Worm (Caenorhabditis elegans) whole organism, young adult: Measurements from ENCODE around the gene grl-11.

ENCODE experiments used
- D2030.7 ChIP-seq: fragments of 200-800 bp; sonication (Bioruptor generic); IDR thresholded peaks from 2 replicates; pipeline ENCODE4 v1.3.6; 2022; ENCODE audit warnings: missing genetic modification reagents, missing genetic modification characterization, missing compliant biosample characterization
- F22D6.2 ChIP-seq: sonication (generic microtip); optimal IDR thresholded peaks from 2 replicates; lab custom pipeline; 2016; ENCODE audit warnings: mild to moderate bottlenecking, missing genetic modification characterization, missing compliant biosample characterization
- F33H1.4 ChIP-seq: fragments of 200-800 bp; sonication (Bioruptor generic); IDR thresholded peaks from 2 replicates; pipeline ENCODE4 v1.3.6; 2022; ENCODE audit warnings: missing genetic modification reagents, missing genetic modification characterization, missing compliant biosample characterization
- F49E8.2 ChIP-seq: sonication (generic microtip); optimal IDR thresholded peaks from 3 replicates; lab custom pipeline; 2017; ENCODE audit warnings: missing genetic modification characterization, mild to moderate bottlenecking, missing compliant biosample characterization, antibody characterized with exemption, moderate library complexity; ENCODE audit not compliant: insufficient read depth
- F55B11.4 ChIP-seq: sonication (generic microtip); optimal IDR thresholded peaks from 2 replicates; lab custom pipeline; 2016; ENCODE audit warnings: missing compliant biosample characterization, missing genetic modification characterization, borderline replicate concordance; ENCODE audit not compliant: insufficient read depth
- Y56A3A.18 ChIP-seq: fragments of 200-800 bp; sonication (Bioruptor generic); IDR thresholded peaks from 2 replicates; pipeline ENCODE4 v1.3.6; 2022; ENCODE audit warnings: missing genetic modification reagents, missing genetic modification characterization, missing compliant biosample characterization
- Y79H2A.3 ChIP-seq: fragments of 200-800 bp; sonication (Bioruptor generic); conservative IDR thresholded peaks from 2 replicates; pipeline ENCODE4 v1.3.6; 2022; ENCODE audit warnings: missing genetic modification reagents, missing genetic modification characterization, missing compliant biosample characterization
- Y95B8A.8 ChIP-seq: fragments of 200-800 bp; sonication (Bioruptor generic); IDR thresholded peaks from 2 replicates; pipeline ENCODE4 v1.3.6; 2022; ENCODE audit warnings: missing genetic modification reagents, missing genetic modification characterization, missing compliant biosample characterization
- aptf-3 ChIP-seq: fragments of 200-800 bp; sonication (Bioruptor generic); IDR thresholded peaks from 2 replicates; pipeline ENCODE4 v1.3.6; 2022; ENCODE audit warnings: missing genetic modification characterization, missing compliant biosample characterization
- ccch-3 ChIP-seq: fragments of 200-800 bp; sonication (Bioruptor generic); optimal IDR thresholded peaks from 2 replicates; lab custom pipeline; 2018; ENCODE audit warnings: mild to moderate bottlenecking, missing genetic modification characterization, missing compliant biosample characterization
- cebp-1 ChIP-seq, 2 experiments: fragments of 200-800 bp in 1 of 2; sonication (Bioruptor generic) in 1 of 2; sonication (generic microtip) in 1 of 2; IDR thresholded peaks in 1 of 2; optimal IDR thresholded peaks in 1 of 2; 2 replicates each; pipeline versions ENCODE4 v1.3.6 to Lab custom; 2017 to 2022; ENCODE audit warnings: missing compliant biosample characterization in 2 of 2, missing genetic modification characterization in 2 of 2, mild to moderate bottlenecking in 1 of 2, missing genetic modification reagents in 1 of 2, moderate library complexity in 1 of 2
- cebp-2 ChIP-seq: fragments of 200-800 bp; sonication (Bioruptor generic); IDR thresholded peaks from 2 replicates; pipeline ENCODE4 v1.3.6; 2022; ENCODE audit warnings: missing genetic modification characterization, missing compliant biosample characterization
- ceh-100 ChIP-seq: fragments of 200-800 bp; sonication (Bioruptor generic); IDR thresholded peaks from 2 replicates; pipeline ENCODE4 v1.3.6; 2022; ENCODE audit warnings: missing genetic modification reagents, missing genetic modification characterization, missing compliant biosample characterization
- ceh-58 ChIP-seq: fragments of 200-800 bp; sonication (Bioruptor generic); IDR thresholded peaks from 2 replicates; pipeline ENCODE4 v1.3.6; 2022; ENCODE audit warnings: missing genetic modification characterization, missing compliant biosample characterization
- ceh-91 ChIP-seq: fragments of 200-800 bp; sonication (Bioruptor generic); IDR thresholded peaks from 2 replicates; pipeline ENCODE4 v1.3.6; 2022; ENCODE audit warnings: missing genetic modification reagents, missing genetic modification characterization, missing compliant biosample characterization
- chd-7 ChIP-seq: sonication (generic microtip); optimal IDR thresholded peaks from 2 replicates; lab custom pipeline; 2016; ENCODE audit warnings: mild to moderate bottlenecking, missing genetic modification characterization, moderate library complexity, missing compliant biosample characterization
- egl-44 ChIP-seq: fragments of 200-800 bp; sonication (Bioruptor generic); IDR thresholded peaks from 2 replicates; pipeline ENCODE4 v1.3.6; 2022; ENCODE audit warnings: missing genetic modification reagents, missing genetic modification characterization, missing compliant biosample characterization
- ekl-4 ChIP-seq: fragments of 200-800 bp; sonication (Bioruptor generic); IDR thresholded peaks from 2 replicates; pipeline ENCODE4 v1.3.6; 2022; ENCODE audit warnings: missing genetic modification reagents, missing genetic modification characterization, missing compliant biosample characterization
- fkh-3 ChIP-seq: sonication (generic microtip); optimal IDR thresholded peaks from 2 replicates; lab custom pipeline; 2016; ENCODE audit warnings: mild to moderate bottlenecking, missing genetic modification characterization, missing compliant biosample characterization
- gei-17 ChIP-seq: fragments of 200-800 bp; sonication (Bioruptor generic); optimal IDR thresholded peaks from 2 replicates; lab custom pipeline; 2018; ENCODE audit warnings: mild to moderate bottlenecking, missing genetic modification characterization, missing compliant biosample characterization
- him-1 ChIP-seq: sonication (generic microtip); optimal IDR thresholded peaks from 2 replicates; lab custom pipeline; 2016; ENCODE audit warnings: missing genotype, missing genetic modification reagents, missing genetic modification characterization, missing compliant biosample characterization
- hrde-1 ChIP-seq: sonication (generic microtip); optimal IDR thresholded peaks from 2 replicates; lab custom pipeline; 2016; ENCODE audit warnings: missing genetic modification characterization, mild to moderate bottlenecking, missing compliant biosample characterization, moderate library complexity, missing genotype, missing genetic modification reagents, borderline replicate concordance
- hsf-1 ChIP-seq: fragments of 200-800 bp; sonication (Bioruptor generic); IDR thresholded peaks from 2 replicates; pipeline ENCODE4 v1.3.6; 2022; ENCODE audit warnings: missing genetic modification reagents, missing genetic modification characterization, missing compliant biosample characterization
- lag-1 ChIP-seq: fragments of 200-800 bp; sonication (Bioruptor generic); IDR thresholded peaks from 2 replicates; pipeline ENCODE4 v1.3.6; 2022; ENCODE audit warnings: missing genetic modification reagents, missing genetic modification characterization, missing compliant biosample characterization
- let-607 ChIP-seq, 2 experiments: fragments of 200-800 bp in 1 of 2; sonication (Bioruptor generic) in 1 of 2; sonication (generic microtip) in 1 of 2; optimal IDR thresholded peaks; 2 replicates each; lab custom pipeline; 2016 to 2018; ENCODE audit warnings: mild to moderate bottlenecking in 2 of 2, missing compliant biosample characterization in 2 of 2, missing genetic modification characterization in 2 of 2, moderate library complexity in 2 of 2, missing genotype in 1 of 2
- lin-54 ChIP-seq: fragments of 200-800 bp; sonication (Bioruptor generic); optimal IDR thresholded peaks from 2 replicates; lab custom pipeline; 2018; ENCODE audit warnings: mild to moderate bottlenecking, missing genetic modification characterization, missing compliant biosample characterization
- madf-6 ChIP-seq: fragments of 200-800 bp; sonication (Bioruptor generic); IDR thresholded peaks from 2 replicates; pipeline ENCODE4 v1.3.6; 2022; ENCODE audit warnings: missing genetic modification reagents, missing genetic modification characterization, missing compliant biosample characterization
- mcd-1 ChIP-seq: fragments of 200-800 bp; sonication (Bioruptor generic); IDR thresholded peaks from 2 replicates; pipeline ENCODE4 v1.3.6; 2022; ENCODE audit warnings: missing genetic modification reagents, missing genetic modification characterization, missing compliant biosample characterization
- mes-4 ChIP-seq: sonication (generic microtip); optimal IDR thresholded peaks from 2 replicates; lab custom pipeline; 2016; ENCODE audit warnings: missing genotype, missing genetic modification characterization, missing compliant biosample characterization
- nfya-1 ChIP-seq: sonication (generic microtip); optimal IDR thresholded peaks from 2 replicates; lab custom pipeline; 2017; ENCODE audit warnings: antibody characterized with exemption, missing compliant biosample characterization, missing genetic modification characterization, borderline replicate concordance; ENCODE audit not compliant: insufficient read depth
- nfya-2 ChIP-seq: fragments of 200-800 bp; sonication (Bioruptor generic); IDR thresholded peaks from 2 replicates; pipeline ENCODE4 v1.3.6; 2022; ENCODE audit warnings: missing genetic modification reagents, missing genetic modification characterization, missing compliant biosample characterization
- nhr-90 ChIP-seq: sonication (generic microtip); optimal IDR thresholded peaks from 2 replicates; lab custom pipeline; 2016; ENCODE audit warnings: missing genotype, mild to moderate bottlenecking, missing genetic modification characterization, missing compliant biosample characterization
- sdz-38 ChIP-seq: sonication (generic microtip); optimal IDR thresholded peaks from 2 replicates; lab custom pipeline; 2016; ENCODE audit warnings: missing genotype, missing genetic modification characterization, missing compliant biosample characterization
- sea-2 ChIP-seq: fragments of 200-800 bp; sonication (Bioruptor generic); IDR thresholded peaks from 2 replicates; pipeline ENCODE4 v1.3.6; 2022; ENCODE audit warnings: missing genetic modification characterization, missing compliant biosample characterization
- snpc-3.4 ChIP-seq: sonication (generic microtip); optimal IDR thresholded peaks from 2 replicates; lab custom pipeline; 2017; ENCODE audit warnings: missing genetic modification characterization, mild to moderate bottlenecking, missing compliant biosample characterization, antibody characterized with exemption, moderate library complexity, missing genotype, missing genetic modification reagents
- snpc-4 ChIP-seq, 5 experiments: fragments of 150-350 bp in 1 of 5; sonication (generic microtip) in 4 of 5; optimal IDR thresholded peaks; 2 replicates each; lab custom pipeline; 2014 to 2018; ENCODE audit warnings: missing genetic modification characterization in 5 of 5, missing biosample characterization in 3 of 5, antibody characterized with exemption in 2 of 5, mild to moderate bottlenecking in 2 of 5, missing compliant biosample characterization in 2 of 5, missing genotype in 2 of 5, moderate library complexity in 2 of 5, missing genetic modification reagents in 1 of 5
- sptf-2 ChIP-seq: fragments of 200-800 bp; sonication (Bioruptor generic); optimal IDR thresholded peaks from 2 replicates; lab custom pipeline; 2018; ENCODE audit warnings: mild to moderate bottlenecking, missing genetic modification characterization, missing compliant biosample characterization
- tbp1 ChIP-seq: fragments of 200-800 bp; sonication (Bioruptor generic); optimal IDR thresholded peaks from 2 replicates; lab custom pipeline; 2018; ENCODE audit warnings: mild to moderate bottlenecking, missing genetic modification characterization, missing compliant biosample characterization
- unc-62 ChIP-seq: fragments of 150-350 bp; optimal IDR thresholded peaks from 2 replicates; lab custom pipeline; 2014; ENCODE audit warnings: missing biosample characterization, missing genetic modification reagents, missing genetic modification characterization
- ztf-25 ChIP-seq: fragments of 200-800 bp; sonication (Bioruptor generic); IDR thresholded peaks from 2 replicates; pipeline ENCODE4 v1.3.6; 2022; ENCODE audit warnings: missing genetic modification reagents, missing genetic modification characterization, missing compliant biosample characterization
- ztf-28 ChIP-seq: fragments of 200-800 bp; sonication (Bioruptor generic); IDR thresholded peaks from 2 replicates; pipeline ENCODE4 v1.3.6; 2022; ENCODE audit warnings: missing genetic modification reagents, missing genetic modification characterization, missing compliant biosample characterization
- ztf-3 ChIP-seq: fragments of 200-800 bp; sonication (Bioruptor generic); optimal IDR thresholded peaks from 2 replicates; lab custom pipeline; 2018; ENCODE audit warnings: mild to moderate bottlenecking, missing genetic modification characterization, missing compliant biosample characterization

Gene grl-11

DNA sequence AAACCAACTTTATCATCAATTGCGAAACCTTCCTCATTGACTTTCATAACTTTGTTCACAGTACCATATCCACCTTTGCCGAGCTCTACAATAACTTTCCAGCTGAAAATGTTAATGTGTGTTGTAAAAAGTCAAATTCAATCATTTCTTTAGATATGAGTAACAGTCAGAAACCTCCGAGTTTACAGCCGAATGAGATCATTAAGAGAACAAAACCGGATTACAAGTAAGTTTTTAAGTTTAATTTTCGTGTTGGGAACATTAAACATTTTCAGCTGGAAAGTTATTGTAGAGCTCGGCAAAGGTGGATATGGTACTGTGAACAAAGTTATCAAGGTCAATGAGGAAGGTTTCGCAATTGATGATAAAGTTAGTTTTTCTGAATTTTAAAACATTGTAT, 17.0 kb downstream of the grl-11 start, which contains the start of gene ZK507.1:
Gene ZK507.1, minus strand, starts transcription at position 101 of the 400 bp plus-strand sequence.
- no peak for TF ChIP-seq lag-1 (GFP tag; lab: Robert Waterston, UW)
- no peak for TF ChIP-seq ekl-4 (GFP tag; lab: Robert Waterston, UW)
- no peak for TF ChIP-seq ccch-3
- no peak for TF ChIP-seq sea-2 (GFP tag; lab: Robert Waterston, UW)
- TF ChIP-seq mes-4 (tag; lab: Kevin White, UChicago): no peak
- no peak for TF ChIP-seq tbp1 (GFP tag; lab: Kevin White, UChicago)
- TF ChIP-seq F49E8.2 (tag; lab: Kevin White, UChicago): no peak
- TF ChIP-seq nhr-90 (tag; lab: Kevin White, UChicago): no peak
- no peak for TF ChIP-seq aptf-3
- TF ChIP-seq hrde-1: no peak
- no peak for TF ChIP-seq let-607 (tag; optimal IDR thresholded peaks at IDR 0.05; lab: Kevin White, UChicago)
- no peak for TF ChIP-seq ztf-28
- TF ChIP-seq cebp-2: no peak
- TF ChIP-seq ceh-58 (GFP tag; lab: Robert Waterston, UW): no peak
- no peak for TF ChIP-seq fkh-3 (tag; lab: Kevin White, UChicago)

DNA sequence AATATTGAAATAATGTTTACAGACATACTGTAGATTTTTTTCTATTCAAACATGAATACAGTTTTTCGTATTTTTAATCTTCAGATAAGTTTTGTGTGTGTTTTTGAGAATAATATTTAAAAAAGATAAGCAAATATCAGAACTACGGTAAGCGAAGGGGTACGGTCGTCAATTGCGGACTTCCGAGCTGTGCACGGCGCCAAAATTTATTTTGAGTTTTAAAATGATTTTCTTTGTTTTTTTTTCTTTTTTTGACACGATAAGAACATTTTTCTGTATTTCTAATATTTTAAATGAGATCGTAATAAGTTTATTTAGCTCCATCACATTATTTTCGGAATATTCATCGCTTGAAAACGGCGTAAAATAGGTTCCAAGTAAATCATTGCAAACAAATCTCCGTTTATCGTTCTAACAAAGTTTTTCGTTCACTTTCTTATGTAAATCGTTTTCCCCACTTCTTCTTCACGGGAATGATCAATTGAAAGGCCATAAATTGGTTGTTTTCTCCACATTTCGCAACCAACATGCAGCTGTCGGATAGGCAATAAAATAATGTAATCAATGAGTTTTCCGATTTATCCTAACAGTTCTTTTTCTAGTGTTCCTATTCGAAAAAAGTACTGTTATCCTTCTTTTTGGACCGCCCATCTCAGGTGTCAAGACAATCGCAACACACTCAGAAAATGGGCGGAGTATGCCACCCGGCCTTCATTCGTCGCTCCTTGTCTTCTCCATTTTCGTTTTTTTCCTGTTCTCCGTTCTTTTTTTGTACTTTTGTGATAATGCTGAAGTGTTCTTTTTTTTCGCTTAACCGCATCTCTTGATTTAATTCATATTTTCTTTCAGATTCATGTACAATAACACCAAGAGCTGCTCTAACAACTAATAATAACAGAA, 26.5 kb downstream of the grl-11 start, which contains the start of gene glp-1:
Gene glp-1, plus strand, starts transcription at position 850 of the 900 bp plus-strand sequence.
- 0 out of 2 replicates have a peak, but pooled peaks have one; percentile 42 for TF ChIP-seq F33H1.4 (GFP tag; lab: Robert Waterston, UW)
- TF ChIP-seq snpc-4 (GFP tag; optimal IDR thresholded peaks at IDR 0.05; lab: Kevin White, UChicago): no peak
- no peak for TF ChIP-seq snpc-4 (tag; optimal IDR thresholded peaks at IDR 0.05; lab: Kevin White, UChicago)
- TF ChIP-seq sea-2 (GFP tag; lab: Robert Waterston, UW): no peak
- no peak for TF ChIP-seq nfya-1 (tag; lab: Kevin White, UChicago)
- TF ChIP-seq ceh-100: no peak
- no peak for TF ChIP-seq ekl-4 (GFP tag; lab: Robert Waterston, UW)
- peak; percentile 31 for TF ChIP-seq lin-54 (GFP tag; lab: Kevin White, UChicago)
- peak; percentile 32 for TF ChIP-seq snpc-3.4 (tag; lab: Kevin White, UChicago)
- no peak for TF ChIP-seq him-1
- no peak for TF ChIP-seq Y56A3A.18
- TF ChIP-seq madf-6 (GFP tag; lab: Robert Waterston, UW): peak; percentile 80; the same call in 1 of the 2 replicates
- no peak for TF ChIP-seq chd-7 (tag; lab: Kevin White, UChicago)
- TF ChIP-seq ztf-25 (GFP tag; lab: Robert Waterston, UW): no peak
- no peak for TF ChIP-seq aptf-3
- TF ChIP-seq Y79H2A.3 (GFP tag; lab: Robert Waterston, UW): no peak
- TF ChIP-seq gei-17 (GFP tag; lab: Kevin White, UChicago): no peak
- TF ChIP-seq cebp-2: no peak
- no peak for TF ChIP-seq sptf-2 (GFP tag; lab: Kevin White, UChicago)
- no peak for TF ChIP-seq F55B11.4 (tag; lab: Kevin White, UChicago)
- no peak for TF ChIP-seq let-607 (tag; optimal IDR thresholded peaks at IDR 0.05; lab: Kevin White, UChicago)
- no peak for TF ChIP-seq unc-62 (GFP tag; lab: Kevin White, UChicago)
- TF ChIP-seq ceh-91 (GFP tag; lab: Robert Waterston, UW): peak; percentile 46; the same call in 1 of the 2 replicates
- TF ChIP-seq sdz-38 (tag; lab: Kevin White, UChicago): no peak
- no peak for TF ChIP-seq nfya-2 (GFP tag; lab: Robert Waterston, UW)
- no peak for TF ChIP-seq hsf-1 (GFP tag; lab: Robert Waterston, UW)
- no peak for TF ChIP-seq mcd-1
- TF ChIP-seq D2030.7 (GFP tag; lab: Robert Waterston, UW): peak; percentile 60; the same call in 1 of the 2 replicates
- TF ChIP-seq egl-44 (GFP tag; lab: Robert Waterston, UW): no peak
- no peak for TF ChIP-seq mes-4 (tag; lab: Kevin White, UChicago)
- TF ChIP-seq F22D6.2 (tag; lab: Kevin White, UChicago): no peak
- TF ChIP-seq tbp1 (GFP tag; lab: Kevin White, UChicago): no peak
- TF ChIP-seq ztf-3 (GFP tag; lab: Kevin White, UChicago): no peak
- TF ChIP-seq F49E8.2 (tag; lab: Kevin White, UChicago): no peak
- TF ChIP-seq Y95B8A.8 (GFP tag; lab: Robert Waterston, UW): no peak
- TF ChIP-seq cebp-1 (GFP tag; IDR thresholded peaks at IDR 0.05; lab: Robert Waterston, UW): no peak
- no peak for TF ChIP-seq cebp-1 (tag; optimal IDR thresholded peaks at IDR 0.05; lab: Kevin White, UChicago)
